Worm (Caenorhabditis elegans) whole organism, late embryonic: ENCODE data around the gene srw-71.

Source experiments
- C38D4.7 ChIP-seq: fragments of 200-800 bp; sonication (Bioruptor generic); optimal IDR thresholded peaks from 2 replicates; lab custom pipeline; 2018; ENCODE audit warnings: mild to moderate bottlenecking, missing genetic modification characterization, moderate library complexity, missing compliant biosample characterization
- T23F11.4 ChIP-seq: fragments of 200-800 bp; sonication (Bioruptor generic); optimal IDR thresholded peaks from 2 replicates; lab custom pipeline; 2018; ENCODE audit warnings: mild to moderate bottlenecking, missing genetic modification characterization, missing compliant biosample characterization
- ama-1 ChIP-seq: fragments of 150-350 bp; optimal IDR thresholded peaks from 2 replicates; lab custom pipeline; 2014
- ceh-48 ChIP-seq: sonication (generic microtip); optimal IDR thresholded peaks from 2 replicates; lab custom pipeline; 2016; ENCODE audit warnings: missing genetic modification characterization, inconsistent platforms, missing compliant biosample characterization
- ets-4 ChIP-seq: sonication (generic microtip); optimal IDR thresholded peaks from 2 replicates; lab custom pipeline; 2016; ENCODE audit warnings: missing genetic modification characterization, missing compliant biosample characterization
- fax-1 ChIP-seq: sonication (generic microtip); optimal IDR thresholded peaks from 2 replicates; lab custom pipeline; 2016; ENCODE audit warnings: missing genotype, missing genetic modification characterization, missing compliant biosample characterization
- hlh-30 ChIP-seq: sonication (generic microtip); optimal IDR thresholded peaks from 2 replicates; lab custom pipeline; 2017; ENCODE audit warnings: antibody characterized with exemption, missing genetic modification characterization, missing compliant biosample characterization; ENCODE audit not compliant: insufficient read depth
- lin-11 ChIP-seq: fragments of 200-800 bp; sonication (Bioruptor generic); optimal IDR thresholded peaks from 2 replicates; lab custom pipeline; 2018; ENCODE audit warnings: mild to moderate bottlenecking, missing genetic modification characterization, missing compliant biosample characterization
- madf-2 ChIP-seq: sonication (generic microtip); optimal IDR thresholded peaks from 2 replicates; lab custom pipeline; 2017; ENCODE audit warnings: missing genetic modification characterization, missing compliant biosample characterization
- nhr-11 ChIP-seq: fragments of 150-350 bp; optimal IDR thresholded peaks from 2 replicates; lab custom pipeline; 2014; ENCODE audit warnings: missing biosample characterization, missing genetic modification characterization
- pha-2 ChIP-seq: sonication (generic microtip); optimal IDR thresholded peaks from 2 replicates; lab custom pipeline; 2017; ENCODE audit warnings: mild to moderate bottlenecking, missing genetic modification characterization, missing compliant biosample characterization
- pha-4 ChIP-seq: fragments of 150-350 bp; optimal IDR thresholded peaks from 2 replicates; lab custom pipeline; 2018; ENCODE audit warnings: missing biosample characterization, missing genetic modification reagents, missing genetic modification characterization
- tbx-2 ChIP-seq: sonication (generic microtip); optimal IDR thresholded peaks from 2 replicates; lab custom pipeline; 2016; ENCODE audit warnings: missing genetic modification characterization, missing compliant biosample characterization
- unc-42 ChIP-seq: sonication (generic microtip); optimal IDR thresholded peaks from 2 replicates; lab custom pipeline; 2016; ENCODE audit warnings: missing genotype, missing genetic modification characterization, missing compliant biosample characterization

DNA sequence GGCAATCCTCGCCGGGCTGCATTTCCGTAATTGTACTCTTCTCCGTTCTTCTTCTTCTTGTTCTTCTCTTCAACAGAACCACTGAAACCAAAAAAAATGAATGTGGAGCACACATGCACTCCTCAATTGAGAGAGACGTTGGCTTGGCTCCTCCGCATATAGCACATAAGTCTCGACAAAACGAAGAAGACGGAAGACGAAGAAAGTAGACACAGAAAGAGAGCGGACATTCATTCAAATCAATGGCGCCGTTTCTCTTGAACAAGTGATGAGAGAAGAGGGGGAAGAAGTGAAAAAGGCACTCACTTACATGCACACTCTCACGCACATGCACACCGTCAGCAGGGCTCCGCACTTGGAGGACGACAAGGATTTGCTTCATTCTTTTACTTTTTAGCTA is 6.6 kb upstream of the srw-71 start, which contains the start of gene F25E5.9:
- no peak for TF ChIP-seq hlh-30
- TF ChIP-seq ama-1 (lab: Kevin White, UChicago) = no peak
- no peak for TF ChIP-seq nhr-11
- TF ChIP-seq pha-2 (tag; lab: Kevin White, UChicago) = no peak
- TF ChIP-seq C38D4.7 (GFP tag; lab: Kevin White, UChicago) = no peak
- no peak for TF ChIP-seq tbx-2 (tag; lab: Kevin White, UChicago)
- TF ChIP-seq pha-4 (tag; lab: Kevin White, UChicago) = no peak
- TF ChIP-seq lin-11 (tag; lab: Kevin White, UChicago) = no peak
- no peak for TF ChIP-seq ceh-48 (tag; lab: Kevin White, UChicago)
- no peak for TF ChIP-seq T23F11.4 (GFP tag; lab: Kevin White, UChicago)
- TF ChIP-seq unc-42 = no peak
- no peak for TF ChIP-seq fax-1 (tag; lab: Kevin White, UChicago)
- no peak for TF ChIP-seq ets-4 (tag; lab: Kevin White, UChicago)
- TF ChIP-seq madf-2 (tag; lab: Kevin White, UChicago) = no peak
